Fruit fly (Drosophila melanogaster): ENCODE results near the gene alpha4GT1.

- TF ChIP-seq CG4496 (GFP tag; IDR thresholded peaks at IDR 0.05): no peak
- no peak for TF ChIP-seq Snoo (tag; optimal IDR thresholded peaks at IDR 0.05)
- TF ChIP-seq CG9948 (tag; optimal IDR thresholded peaks at IDR 0.05): no peak
- no peak for TF ChIP-seq CG17806 (tag; optimal IDR thresholded peaks at IDR 0.05)
- TF ChIP-seq CG13204 (GFP tag; optimal IDR thresholded peaks at IDR 0.05): no peak
- no peak for TF ChIP-seq EcR (GFP tag; optimal IDR thresholded peaks at IDR 0.05)
- TF ChIP-seq CG14655 (GFP tag; optimal IDR thresholded peaks at IDR 0.05): no peak
- no peak for TF ChIP-seq fd96Ca (GFP tag; IDR thresholded peaks at IDR 0.05)
- TF ChIP-seq Pif1B (GFP tag; optimal IDR thresholded peaks at IDR 0.05): no peak
- no peak for TF ChIP-seq CG15710 (tag; optimal IDR thresholded peaks at IDR 0.05)
Measured at dm6 chr2L:3059624-3059919, 36.6 kb upstream of the alpha4GT1 start.
